Worm (Caenorhabditis elegans) whole organism, late embryonic: ENCODE measurements around the gene Y51B9A.5.

Experiments
- C08G9.2 ChIP-seq: sonication (generic microtip); optimal IDR thresholded peaks from 2 replicates; lab custom pipeline; 2016; ENCODE audit warnings: mild to moderate bottlenecking, missing genetic modification characterization, moderate library complexity, missing compliant biosample characterization
- C38D4.7 ChIP-seq: fragments of 200-800 bp; sonication (Bioruptor generic); optimal IDR thresholded peaks from 2 replicates; lab custom pipeline; 2018; ENCODE audit warnings: mild to moderate bottlenecking, missing genetic modification characterization, moderate library complexity, missing compliant biosample characterization
- K09A11.1 ChIP-seq: sonication (generic microtip); optimal IDR thresholded peaks from 2 replicates; lab custom pipeline; 2017; ENCODE audit warnings: antibody characterized with exemption, mild to moderate bottlenecking, missing genetic modification characterization, missing compliant biosample characterization; ENCODE audit not compliant: insufficient read depth
- Y22D7AL.16 ChIP-seq: sonication (generic microtip); optimal IDR thresholded peaks from 2 replicates; lab custom pipeline; 2016; ENCODE audit warnings: missing genetic modification characterization, missing compliant biosample characterization
- ahr-1 ChIP-seq: sonication (generic microtip); optimal IDR thresholded peaks from 2 replicates; lab custom pipeline; 2016; ENCODE audit warnings: missing genetic modification characterization, missing compliant biosample characterization
- ama-1 ChIP-seq: fragments of 150-350 bp; optimal IDR thresholded peaks from 2 replicates; lab custom pipeline; 2014
- ceh-18 ChIP-seq: sonication (generic microtip); optimal IDR thresholded peaks from 2 replicates; lab custom pipeline; 2016; ENCODE audit warnings: missing genetic modification characterization, missing compliant biosample characterization
- ceh-19 ChIP-seq: fragments of 200-800 bp; sonication (Bioruptor generic); optimal IDR thresholded peaks from 2 replicates; lab custom pipeline; 2018; ENCODE audit warnings: mild to moderate bottlenecking, missing genetic modification characterization, missing compliant biosample characterization
- ceh-2 ChIP-seq: sonication (generic microtip); optimal IDR thresholded peaks from 2 replicates; lab custom pipeline; 2016; ENCODE audit warnings: missing genotype, missing genetic modification characterization, missing compliant biosample characterization
- ceh-22 ChIP-seq: sonication (generic microtip); optimal IDR thresholded peaks from 2 replicates; lab custom pipeline; 2017; ENCODE audit warnings: missing biosample characterization, missing genetic modification characterization
- ceh-24 ChIP-seq: sonication (generic microtip); optimal IDR thresholded peaks from 2 replicates; lab custom pipeline; 2016; ENCODE audit warnings: mild to moderate bottlenecking, missing genetic modification characterization, missing compliant biosample characterization
- ceh-31 ChIP-seq: sonication (generic microtip); optimal IDR thresholded peaks from 2 replicates; lab custom pipeline; 2016; ENCODE audit warnings: missing genetic modification characterization, missing compliant biosample characterization
- ceh-34 ChIP-seq: sonication (generic microtip); optimal IDR thresholded peaks from 2 replicates; lab custom pipeline; 2016; ENCODE audit warnings: mild to moderate bottlenecking, missing genetic modification characterization, missing compliant biosample characterization
- ceh-48 ChIP-seq: sonication (generic microtip); optimal IDR thresholded peaks from 2 replicates; lab custom pipeline; 2016; ENCODE audit warnings: missing genetic modification characterization, inconsistent platforms, missing compliant biosample characterization
- ceh-6 ChIP-seq: fragments of 200-800 bp; sonication (Bioruptor generic); optimal IDR thresholded peaks from 2 replicates; lab custom pipeline; 2018; ENCODE audit warnings: mild to moderate bottlenecking, missing genetic modification characterization, missing compliant biosample characterization
- ceh-9 ChIP-seq: sonication (generic microtip); optimal IDR thresholded peaks from 2 replicates; lab custom pipeline; 2016; ENCODE audit warnings: mild to moderate bottlenecking, missing genetic modification characterization, inconsistent platforms, missing compliant biosample characterization
- dmd-4 ChIP-seq: sonication (generic microtip); optimal IDR thresholded peaks from 2 replicates; lab custom pipeline; 2016; ENCODE audit warnings: borderline replicate concordance, missing genetic modification characterization, missing compliant biosample characterization
- dve-1 ChIP-seq: sonication (generic microtip); optimal IDR thresholded peaks from 2 replicates; lab custom pipeline; 2017; ENCODE audit warnings: antibody characterized with exemption, mild to moderate bottlenecking, missing genetic modification characterization, missing compliant biosample characterization
- elt-4 ChIP-seq: sonication (generic microtip); optimal IDR thresholded peaks from 2 replicates; lab custom pipeline; 2016; ENCODE audit warnings: missing genetic modification characterization, missing compliant biosample characterization
- fkh-10 ChIP-seq: fragments of 150-350 bp; optimal IDR thresholded peaks from 2 replicates; lab custom pipeline; 2014; ENCODE audit warnings: missing biosample characterization, missing genetic modification reagents, missing genetic modification characterization
- fkh-6 ChIP-seq: sonication (generic microtip); optimal IDR thresholded peaks from 2 replicates; lab custom pipeline; 2016; ENCODE audit warnings: missing genetic modification characterization, missing compliant biosample characterization
- gmeb-2 ChIP-seq: sonication (generic microtip); optimal IDR thresholded peaks from 2 replicates; lab custom pipeline; 2016; ENCODE audit warnings: missing genetic modification characterization, inconsistent platforms, missing compliant biosample characterization
- hlh-30 ChIP-seq: sonication (generic microtip); optimal IDR thresholded peaks from 2 replicates; lab custom pipeline; 2017; ENCODE audit warnings: antibody characterized with exemption, missing genetic modification characterization, missing compliant biosample characterization; ENCODE audit not compliant: insufficient read depth
- lin-11 ChIP-seq: fragments of 200-800 bp; sonication (Bioruptor generic); optimal IDR thresholded peaks from 2 replicates; lab custom pipeline; 2018; ENCODE audit warnings: mild to moderate bottlenecking, missing genetic modification characterization, missing compliant biosample characterization
- nfya-1 ChIP-seq: sonication (generic microtip); optimal IDR thresholded peaks from 2 replicates; lab custom pipeline; 2017; ENCODE audit warnings: missing genetic modification characterization, mild to moderate bottlenecking, missing compliant biosample characterization, antibody characterized with exemption, moderate library complexity
- pax-1 ChIP-seq: fragments of 150-350 bp; optimal IDR thresholded peaks from 2 replicates; lab custom pipeline; 2014; ENCODE audit warnings: missing biosample characterization, missing genetic modification characterization
- pros-1 ChIP-seq: fragments of 150-350 bp; optimal IDR thresholded peaks from 2 replicates; lab custom pipeline; 2014; ENCODE audit warnings: missing biosample characterization, missing genetic modification reagents, missing genetic modification characterization
- ref-2 ChIP-seq: sonication (generic microtip); optimal IDR thresholded peaks from 2 replicates; lab custom pipeline; 2016; ENCODE audit warnings: missing genetic modification characterization, missing compliant biosample characterization
- tbx-2 ChIP-seq: sonication (generic microtip); optimal IDR thresholded peaks from 2 replicates; lab custom pipeline; 2016; ENCODE audit warnings: missing genetic modification characterization, missing compliant biosample characterization
- unc-3 ChIP-seq, 2 experiments: fragments of 200-800 bp in 1 of 2; sonication (Bioruptor generic) in 1 of 2; sonication (generic microtip) in 1 of 2; conservative IDR thresholded peaks in 1 of 2; optimal IDR thresholded peaks in 1 of 2; 2 replicates each; pipeline versions ENCODE4 v1.3.6 to Lab custom; 2016 to 2022; ENCODE audit warnings: missing compliant biosample characterization in 2 of 2, missing genetic modification characterization in 2 of 2, missing genetic modification reagents in 1 of 2
- unc-42 ChIP-seq: sonication (generic microtip); optimal IDR thresholded peaks from 2 replicates; lab custom pipeline; 2016; ENCODE audit warnings: missing genotype, missing genetic modification characterization, missing compliant biosample characterization
- unc-55 ChIP-seq: sonication (generic microtip); optimal IDR thresholded peaks from 2 replicates; lab custom pipeline; 2017; ENCODE audit warnings: missing biosample characterization, missing genetic modification reagents, missing genetic modification characterization
- unc-86 ChIP-seq: sonication (generic microtip); optimal IDR thresholded peaks from 2 replicates; lab custom pipeline; 2016; ENCODE audit warnings: missing genetic modification characterization, missing compliant biosample characterization

Y51B9A.5 gene

ce11 chrII:9403846-9404245 is at the start of gene Y51B9A.5:
TSS of gene Y51B9A.5 (plus strand) at chrII:9404146.
- TF ChIP-seq elt-4 (tag; lab: Kevin White, UChicago) (no peak), unc-3 (GFP tag; conservative IDR thresholded peaks at IDR 0.05; lab: Robert Waterston, UW) (no peak), unc-3 (tag; optimal IDR thresholded peaks at IDR 0.05; lab: Kevin White, UChicago) (no peak), ama-1 (lab: Kevin White, UChicago) (no peak), lin-11 (tag; lab: Kevin White, UChicago) (no peak)
- TF ChIP-seq, all 69 proteins: peak for 0

- TF ChIP-seq unc-55 (GFP tag; lab: Kevin White, UChicago) (peak; percentile 18), K09A11.1 (tag; lab: Kevin White, UChicago) (no peak), fkh-10 (no peak), ceh-34 (tag; lab: Kevin White, UChicago) (peak; percentile 55), unc-3 (GFP tag; conservative IDR thresholded peaks at IDR 0.05; lab: Robert Waterston, UW) (0 out of 2 replicates have a peak, but pooled peaks have one; percentile 18), unc-3 (tag; optimal IDR thresholded peaks at IDR 0.05; lab: Kevin White, UChicago) (no peak), nfya-1 (peak; percentile 69), Y22D7AL.16 (no peak), ceh-31 (tag; lab: Kevin White, UChicago) (peak; percentile 26), ceh-19 (GFP tag; lab: Kevin White, UChicago) (peak; percentile 32), ceh-18 (tag; lab: Kevin White, UChicago) (peak; percentile 74), unc-42 (peak; percentile 7), tbx-2 (peak; percentile 38), hlh-30 (tag; lab: Kevin White, UChicago) (peak; percentile 54), ceh-22 (tag; lab: Kevin White, UChicago) (peak; percentile 12), ama-1 (lab: Kevin White, UChicago) (no peak), dve-1 (tag; lab: Kevin White, UChicago) (peak; percentile 2), ref-2 (tag; lab: Kevin White, UChicago) (peak; percentile 30)
These were observed 47.2 kb upstream of the Y51B9A.5 start for ce11 chrII:9356723-9357122.

- TF ChIP-seq unc-42 = no peak
- TF ChIP-seq pros-1 = no peak
- TF ChIP-seq ceh-2 (tag; lab: Kevin White, UChicago) = no peak
- no peak for TF ChIP-seq C38D4.7 (GFP tag; lab: Kevin White, UChicago)
- TF ChIP-seq unc-86 (tag; lab: Kevin White, UChicago) = no peak
- no peak for TF ChIP-seq dmd-4 (tag; lab: Kevin White, UChicago)
These were observed 45.7 kb upstream of the Y51B9A.5 start, which contains the start of gene mel-11 for ce11 chrII:9358230-9358629. TSS of gene mel-11 (plus strand) at chrII:9358530.

ce11 chrII:9362249-9362648 is 41.7 kb upstream of the Y51B9A.5 start:
- TF ChIP-seq ceh-19 (GFP tag; lab: Kevin White, UChicago) (no peak), ceh-34 (tag; lab: Kevin White, UChicago) (no peak), ceh-6 (no peak), ceh-31 (tag; lab: Kevin White, UChicago) (no peak), ceh-9 (tag; lab: Kevin White, UChicago) (no peak), ceh-24 (tag; lab: Kevin White, UChicago) (no peak), ceh-48 (tag; lab: Kevin White, UChicago) (no peak), pax-1 (tag; lab: Kevin White, UChicago) (no peak), ref-2 (tag; lab: Kevin White, UChicago) (no peak), fkh-6 (tag; lab: Kevin White, UChicago) (no peak), C08G9.2 (tag; lab: Kevin White, UChicago) (no peak), pros-1 (no peak), lin-11 (tag; lab: Kevin White, UChicago) (no peak), gmeb-2 (tag; lab: Kevin White, UChicago) (no peak), ahr-1 (tag; lab: Kevin White, UChicago) (no peak), elt-4 (tag; lab: Kevin White, UChicago) (no peak)
